Worm (Caenorhabditis elegans) whole organism, L4 larva: Measurements from ENCODE around the gene K02E2.7.

Source experiments
- dmd-9 ChIP-seq: fragments of 200-800 bp; sonication (Bioruptor generic); IDR thresholded peaks from 2 replicates; pipeline ENCODE4 v1.3.6; 2022; ENCODE audit warnings: missing genetic modification reagents, missing genetic modification characterization, missing compliant biosample characterization
- nhr-237 ChIP-seq: sonication (generic microtip); optimal IDR thresholded peaks from 2 replicates; lab custom pipeline; 2017; ENCODE audit warnings: missing biosample characterization, missing genetic modification characterization
- tag-97 ChIP-seq: fragments of 200-800 bp; sonication (Bioruptor generic); IDR thresholded peaks from 2 replicates; pipeline ENCODE4 v1.3.6; 2022; ENCODE audit warnings: missing genetic modification characterization, missing compliant biosample characterization

- no peak for TF ChIP-seq nhr-237 (tag; lab: Kevin White, UChicago)
- TF ChIP-seq tag-97 (GFP tag; lab: Robert Waterston, UW): no peak
- no peak for TF ChIP-seq dmd-9 (GFP tag; lab: Robert Waterston, UW)
Observed at ce11 chrV:20425183-20425400, 38.2 kb upstream of the K02E2.7 start, which contains the start of the genes fce-2 and F48F5.8.
